Fruit fly (Drosophila melanogaster) whole organism, wandering third instar larva: ENCODE results near the gene Ir67a.

Source experiments
- Abd-B ChIP-seq: fragments of >200 bp; optimal IDR thresholded peaks from 2 replicates; lab custom pipeline; 2017; ENCODE audit warnings: missing biosample characterization, missing genetic modification characterization
- CG32264 ChIP-seq: fragments of 200-800 bp; sonication (Bioruptor generic); optimal IDR thresholded peaks from 2 replicates; lab custom pipeline; 2016; ENCODE audit warnings: missing biosample characterization, missing genetic modification characterization
- CG9705 ChIP-seq: fragments of 200-800 bp; sonication (Bioruptor generic); optimal IDR thresholded peaks from 2 replicates; lab custom pipeline; 2018; ENCODE audit warnings: missing biosample characterization, mild to moderate bottlenecking, missing genetic modification characterization
- CrebA ChIP-seq: fragments of 200-800 bp; sonication (Bioruptor generic); optimal IDR thresholded peaks from 2 replicates; lab custom pipeline; 2016; ENCODE audit warnings: missing biosample characterization, mild to moderate bottlenecking, missing genetic modification characterization, borderline replicate concordance
- Dif ChIP-seq: fragments of 200-275, 200-300 bp; sonication (Bioruptor generic); optimal IDR thresholded peaks from 2 replicates; lab custom pipeline; 2018; ENCODE audit warnings: missing biosample characterization, missing genetic modification characterization; ENCODE audit not compliant: partially characterized antibody
- HLH106 ChIP-seq: fragments of 200-800 bp; optimal IDR thresholded peaks from 3 replicates; lab custom pipeline; 2019; ENCODE audit warnings: missing biosample characterization, mild to moderate bottlenecking, missing genetic modification characterization, moderate library complexity
- Hr78 ChIP-seq: fragments of >200 bp; optimal IDR thresholded peaks from 2 replicates; lab custom pipeline; 2017; ENCODE audit warnings: missing biosample characterization, missing genetic modification characterization
- Hr83 ChIP-seq: fragments of 200-300 bp; sonication (Bioruptor generic); optimal IDR thresholded peaks from 2 replicates; lab custom pipeline; 2016; ENCODE audit warnings: missing biosample characterization, mild to moderate bottlenecking, missing genetic modification characterization, moderate library complexity; ENCODE audit not compliant: poor library complexity, severe bottlenecking
- Jra ChIP-seq: sonication (Bioruptor generic); optimal IDR thresholded peaks from 2 replicates; lab custom pipeline; 2016; ENCODE audit warnings: missing biosample characterization, missing genetic modification characterization
- Mio ChIP-seq: sonication (Bioruptor generic); optimal IDR thresholded peaks from 2 replicates; lab custom pipeline; 2016; ENCODE audit warnings: missing biosample characterization, missing genetic modification characterization
- Myc ChIP-seq: fragments of >200 bp; optimal IDR thresholded peaks from 2 replicates; lab custom pipeline; 2017
- N ChIP-seq: fragments of >200 bp; optimal IDR thresholded peaks from 2 replicates; lab custom pipeline; 2018; ENCODE audit warnings: missing biosample characterization, missing external identifiers, missing genetic modification characterization
- OdsH ChIP-seq: fragments of 200-800 bp; sonication (Bioruptor generic); optimal IDR thresholded peaks from 2 replicates; lab custom pipeline; 2016; ENCODE audit warnings: missing biosample characterization, mild to moderate bottlenecking, missing genetic modification characterization
- Rel ChIP-seq, 2 experiments: fragments of 200-800 bp; sonication (Bioruptor generic) in 1 of 2; optimal IDR thresholded peaks; 2 replicates in 1 of 2; 3 replicates in 1 of 2; lab custom pipeline; 2016 to 2019; ENCODE audit warnings: mild to moderate bottlenecking in 2 of 2, missing biosample characterization in 2 of 2, missing genetic modification characterization in 2 of 2, moderate library complexity in 1 of 2
- Sp1 ChIP-seq: fragments of 200-800 bp; sonication (Bioruptor generic); optimal IDR thresholded peaks from 3 replicates; lab custom pipeline; 2019; ENCODE audit warnings: missing biosample characterization, mild to moderate bottlenecking, missing genetic modification characterization, moderate library complexity
- Vsx2 ChIP-seq: fragments of 200-300, 225-300 bp; sonication (Bioruptor generic); optimal IDR thresholded peaks from 2 replicates; lab custom pipeline; 2018; ENCODE audit warnings: missing biosample characterization, missing genetic modification characterization; ENCODE audit not compliant: partially characterized antibody
- br ChIP-seq: fragments of 200-800 bp; sonication (Bioruptor generic); optimal IDR thresholded peaks from 2 replicates; lab custom pipeline; 2016; ENCODE audit warnings: missing biosample characterization, missing genetic modification characterization
- brk ChIP-seq: fragments of 200-800 bp; sonication (Bioruptor generic); optimal IDR thresholded peaks from 2 replicates; lab custom pipeline; 2016; ENCODE audit warnings: missing biosample characterization, mild to moderate bottlenecking, missing genetic modification characterization
- dl ChIP-seq, 2 experiments: fragments of 175-275, 200-275 bp in 1 of 2; fragments of 200-275 bp in 1 of 2; sonication (Bioruptor generic); optimal IDR thresholded peaks; lab custom pipeline; 2018; ENCODE audit warnings: mild to moderate bottlenecking in 2 of 2, missing biosample characterization in 2 of 2, missing genetic modification characterization in 2 of 2, moderate library complexity in 2 of 2; ENCODE audit not compliant: partially characterized antibody in 2 of 2, insufficient read depth in 1 of 2
- ey ChIP-seq: fragments of 200-800 bp; sonication (Bioruptor generic); optimal IDR thresholded peaks from 2 replicates; lab custom pipeline; 2016; ENCODE audit warnings: missing biosample characterization, missing genetic modification characterization
- foxo ChIP-seq, 2 experiments: fragments of 200-800 bp; sonication (Bioruptor generic); optimal IDR thresholded peaks; 2 replicates in 1 of 2; 3 replicates in 1 of 2; lab custom pipeline; 2016 to 2017; ENCODE audit warnings: missing biosample characterization in 2 of 2, missing genetic modification characterization in 2 of 2
- fru ChIP-seq: fragments of 200-800 bp; sonication (Bioruptor generic); optimal IDR thresholded peaks from 3 replicates; lab custom pipeline; 2016; ENCODE audit warnings: missing biosample characterization, mild to moderate bottlenecking, missing genetic modification characterization
- h ChIP-seq: fragments of 200-800 bp; sonication (Bioruptor generic); optimal IDR thresholded peaks from 3 replicates; lab custom pipeline; 2016; ENCODE audit warnings: missing biosample characterization, mild to moderate bottlenecking, missing genetic modification characterization
- jim ChIP-seq: fragments of 175-275, 200-325 bp; sonication (Bioruptor generic); optimal IDR thresholded peaks from 2 replicates; lab custom pipeline; 2016; ENCODE audit warnings: missing biosample characterization, mild to moderate bottlenecking, missing genetic modification characterization
- lola ChIP-seq: fragments of >200 bp; optimal IDR thresholded peaks from 2 replicates; lab custom pipeline; 2017; ENCODE audit warnings: missing biosample characterization, missing genetic modification characterization
- pan ChIP-seq: fragments of >200 bp; optimal IDR thresholded peaks from 2 replicates; lab custom pipeline; 2017
- psq ChIP-seq: fragments of 200-800 bp; sonication (Bioruptor generic); optimal IDR thresholded peaks from 3 replicates; lab custom pipeline; 2017; ENCODE audit warnings: missing biosample characterization, mild to moderate bottlenecking, missing genetic modification characterization, moderate library complexity
- rgr ChIP-seq: fragments of 200-800 bp; sonication (Bioruptor generic); optimal IDR thresholded peaks from 3 replicates; lab custom pipeline; 2016; ENCODE audit warnings: missing biosample characterization, mild to moderate bottlenecking, missing genetic modification characterization
- sv ChIP-seq: fragments of 200-800 bp; sonication (Bioruptor generic); optimal IDR thresholded peaks from 3 replicates; lab custom pipeline; 2016; ENCODE audit warnings: missing biosample characterization, missing genetic modification characterization
- tai ChIP-seq: sonication (Bioruptor generic); optimal IDR thresholded peaks from 2 replicates; lab custom pipeline; 2016; ENCODE audit warnings: missing biosample characterization, missing genetic modification characterization
- usp ChIP-seq: fragments of >200 bp; optimal IDR thresholded peaks from 2 replicates; lab custom pipeline; 2017; ENCODE audit warnings: missing biosample characterization, missing genetic modification characterization
- woc ChIP-seq: sonication (Bioruptor generic); optimal IDR thresholded peaks from 2 replicates; lab custom pipeline; 2016; ENCODE audit warnings: missing biosample characterization, mild to moderate bottlenecking, missing genetic modification characterization

The Ir67a gene

dm6 chr3L:9559040-9559439, 15.2 kb upstream of the Ir67a start:
- TF ChIP-seq sv (GFP tag; lab: Kevin White, UChicago) (no peak), Jra (no peak), CG32264 (no peak), pan (lab: Kevin White, UChicago) (no peak), h (GFP tag; lab: Kevin White, UChicago) (no peak), Hr78 (no peak)

- TF ChIP-seq Dif (GFP tag; lab: Kevin White, UChicago) (no peak), psq (no peak), CG9705 (GFP tag; lab: Kevin White, UChicago) (no peak), Vsx2 (GFP tag; lab: Kevin White, UChicago) (no peak), tai (GFP tag; lab: Kevin White, UChicago) (no peak), Abd-B (GFP tag; lab: Kevin White, UChicago) (no peak), pan (lab: Kevin White, UChicago) (no peak), CG32264 (no peak), N (no peak), brk (GFP tag; lab: Kevin White, UChicago) (no peak), woc (GFP tag; lab: Kevin White, UChicago) (no peak), rgr (GFP tag; lab: Kevin White, UChicago) (no peak), foxo (GFP tag; optimal IDR thresholded peaks at IDR 0.05; lab: Kevin White, UChicago) (no peak), ey (GFP tag; lab: Kevin White, UChicago) (no peak), dl (GFP tag; optimal IDR thresholded peaks at IDR 0.05; lab: Kevin White, UChicago; ENCODE audit: insufficient read depth in 1 of 2, partially characterized antibody in 2 of 2) (no peak), Rel (GFP tag; optimal IDR thresholded peaks at IDR 0.05; lab: Kevin White, UChicago) (no peak), Rel (tag; optimal IDR thresholded peaks at IDR 0.05; lab: Kevin White, UChicago) (no peak), HLH106 (tag; lab: Kevin White, UChicago) (no peak), usp (no peak), br (GFP tag; lab: Kevin White, UChicago) (no peak), Myc (lab: Kevin White, UChicago) (no peak)
Observed at dm6 chr3L:9556666-9557065, 12.9 kb upstream of the Ir67a start.

- TF ChIP-seq Rel (GFP tag; optimal IDR thresholded peaks at IDR 0.05; lab: Kevin White, UChicago): no peak
- no peak for TF ChIP-seq Rel (tag; optimal IDR thresholded peaks at IDR 0.05; lab: Kevin White, UChicago)
- no peak for TF ChIP-seq sv (GFP tag; lab: Kevin White, UChicago)
- TF ChIP-seq Jra: no peak
- TF ChIP-seq dl (GFP tag; optimal IDR thresholded peaks at IDR 0.05; lab: Kevin White, UChicago; ENCODE audit: insufficient read depth in 1 of 2, partially characterized antibody in 2 of 2): no peak
- TF ChIP-seq Sp1: no peak
- no peak for TF ChIP-seq pan (lab: Kevin White, UChicago)
- no peak for TF ChIP-seq HLH106 (tag; lab: Kevin White, UChicago)
- no peak for TF ChIP-seq Vsx2 (GFP tag; lab: Kevin White, UChicago)
- TF ChIP-seq CG9705 (GFP tag; lab: Kevin White, UChicago): no peak
- TF ChIP-seq Hr83 (GFP tag; lab: Kevin White, UChicago): no peak
- no peak for TF ChIP-seq Abd-B (GFP tag; lab: Kevin White, UChicago)
- TF ChIP-seq Mio (GFP tag; lab: Kevin White, UChicago): no peak
- no peak for TF ChIP-seq fru
- no peak for TF ChIP-seq CG32264
- no peak for TF ChIP-seq br (GFP tag; lab: Kevin White, UChicago)
- TF ChIP-seq h (GFP tag; lab: Kevin White, UChicago): no peak
- TF ChIP-seq rgr (GFP tag; lab: Kevin White, UChicago): no peak
Observed at dm6 chr3L:9555004-9555403, 11.2 kb upstream of the Ir67a start.

- no peak for TF ChIP-seq pan (lab: Kevin White, UChicago)
- no peak for TF ChIP-seq jim (GFP tag; lab: Kevin White, UChicago)
- no peak for TF ChIP-seq lola
- TF ChIP-seq br (GFP tag; lab: Kevin White, UChicago): no peak
- no peak for TF ChIP-seq CrebA (GFP tag; lab: Kevin White, UChicago)
- TF ChIP-seq OdsH: no peak
- no peak for TF ChIP-seq Vsx2 (GFP tag; lab: Kevin White, UChicago)
- no peak for TF ChIP-seq Mio (GFP tag; lab: Kevin White, UChicago)
- no peak for TF ChIP-seq brk (GFP tag; lab: Kevin White, UChicago)
Observed at dm6 chr3L:9552190-9552809, 8.5 kb upstream of the Ir67a start.
